Worm (Caenorhabditis elegans) whole organism, L3 larva: ENCODE results near the gene C05B5.1.

Experiments
- R02D3.7 ChIP-seq: fragments of 150-350 bp; optimal IDR thresholded peaks from 2 replicates; lab custom pipeline; 2014; ENCODE audit warnings: missing biosample characterization, missing genetic modification characterization
- ZK546.5 ChIP-seq: sonication (generic microtip); optimal IDR thresholded peaks from 2 replicates; lab custom pipeline; 2017; ENCODE audit warnings: missing biosample characterization, missing genetic modification characterization
- ama-1 ChIP-seq: fragments of 150-350 bp; optimal IDR thresholded peaks from 2 replicates; lab custom pipeline; 2018
- ceh-16 ChIP-seq: sonication (generic microtip); optimal IDR thresholded peaks from 2 replicates; lab custom pipeline; 2017; ENCODE audit warnings: missing biosample characterization, missing genetic modification characterization
- ceh-28 ChIP-seq: fragments of 150-350 bp; optimal IDR thresholded peaks from 2 replicates; lab custom pipeline; 2014; ENCODE audit warnings: missing biosample characterization, missing genetic modification reagents, missing genetic modification characterization
- ceh-82 ChIP-seq: fragments of 150-350 bp; optimal IDR thresholded peaks from 2 replicates; lab custom pipeline; 2014; ENCODE audit warnings: missing biosample characterization, missing genetic modification characterization
- ceh-9 ChIP-seq: sonication (generic microtip); optimal IDR thresholded peaks from 2 replicates; lab custom pipeline; 2018; ENCODE audit warnings: missing biosample characterization, missing genetic modification characterization
- daf-12 ChIP-seq: fragments of 150-350 bp; optimal IDR thresholded peaks from 2 replicates; lab custom pipeline; 2014; ENCODE audit warnings: missing biosample characterization, missing genetic modification reagents, missing genetic modification characterization
- egl-27 ChIP-seq: sonication (generic microtip); optimal IDR thresholded peaks from 4 replicates; lab custom pipeline; 2017; ENCODE audit warnings: missing biosample characterization, missing genetic modification reagents, missing genetic modification characterization
- egl-5 ChIP-seq: fragments of 150-350 bp; optimal IDR thresholded peaks from 2 replicates; lab custom pipeline; 2017; ENCODE audit warnings: missing biosample characterization, missing genetic modification reagents, missing genetic modification characterization, inconsistent platforms
- elt-1 ChIP-seq: fragments of 150-350 bp; optimal IDR thresholded peaks from 2 replicates; lab custom pipeline; 2014; ENCODE audit warnings: missing biosample characterization, missing genetic modification characterization
- elt-2 ChIP-seq: sonication (generic microtip); optimal IDR thresholded peaks from 2 replicates; lab custom pipeline; 2016; ENCODE audit warnings: missing genetic modification reagents, mild to moderate bottlenecking, missing genetic modification characterization, missing compliant biosample characterization
- elt-3 ChIP-seq, 3 experiments: fragments of 150-350 bp in 1 of 3; sonication (generic microtip) in 2 of 3; optimal IDR thresholded peaks; 2 replicates in 2 of 3; 4 replicates in 1 of 3; lab custom pipeline; 2014 to 2017; ENCODE audit warnings: missing biosample characterization in 3 of 3, missing genetic modification characterization in 3 of 3
- eor-1 ChIP-seq, 2 experiments: fragments of 150-350 bp; optimal IDR thresholded peaks; 2 replicates each; lab custom pipeline; 2014 to 2018; ENCODE audit warnings: missing biosample characterization in 2 of 2, missing genetic modification characterization in 2 of 2
- fkh-10 ChIP-seq: sonication (generic microtip); optimal IDR thresholded peaks from 2 replicates; lab custom pipeline; 2017; ENCODE audit warnings: missing biosample characterization, missing genetic modification reagents, missing genetic modification characterization
- fkh-2 ChIP-seq: fragments of 150-350 bp; optimal IDR thresholded peaks from 2 replicates; lab custom pipeline; 2014; ENCODE audit warnings: missing biosample characterization, missing genetic modification reagents, missing genetic modification characterization
- hmg-11 ChIP-seq: sonication (generic microtip); optimal IDR thresholded peaks from 2 replicates; lab custom pipeline; 2016; ENCODE audit warnings: missing genetic modification characterization, missing compliant biosample characterization
- jun-1 ChIP-seq: fragments of 150-350 bp; optimal IDR thresholded peaks from 2 replicates; lab custom pipeline; 2014; ENCODE audit warnings: missing biosample characterization, missing genetic modification reagents, missing genetic modification characterization
- lin-15B ChIP-seq: fragments of 150-350 bp; optimal IDR thresholded peaks from 2 replicates; lab custom pipeline; 2014; ENCODE audit warnings: missing biosample characterization, missing genetic modification characterization
- lin-39 ChIP-seq: fragments of 150-350 bp; optimal IDR thresholded peaks from 2 replicates; lab custom pipeline; 2018; ENCODE audit warnings: missing biosample characterization, missing genetic modification reagents, missing genetic modification characterization
- lsy-12 ChIP-seq: sonication (generic microtip); optimal IDR thresholded peaks from 2 replicates; lab custom pipeline; 2016; ENCODE audit warnings: mild to moderate bottlenecking, missing genetic modification characterization, missing compliant biosample characterization
- mdl-1 ChIP-seq: fragments of 150-350 bp; optimal IDR thresholded peaks from 2 replicates; lab custom pipeline; 2014; ENCODE audit warnings: missing biosample characterization, missing genetic modification characterization
- mml-1 ChIP-seq: fragments of 150-350 bp; sonication (generic microtip); optimal IDR thresholded peaks from 3 replicates; lab custom pipeline; 2014; ENCODE audit warnings: missing biosample characterization, missing genetic modification characterization
- nfya-1 ChIP-seq: sonication (generic microtip); optimal IDR thresholded peaks from 2 replicates; lab custom pipeline; 2017; ENCODE audit warnings: missing genetic modification characterization, mild to moderate bottlenecking, missing compliant biosample characterization, antibody characterized with exemption, moderate library complexity; ENCODE audit not compliant: insufficient read depth
- nhr-11 ChIP-seq: fragments of 150-350 bp; optimal IDR thresholded peaks from 2 replicates; lab custom pipeline; 2014; ENCODE audit warnings: missing biosample characterization, missing genetic modification characterization
- nhr-12 ChIP-seq: fragments of 150-350 bp; optimal IDR thresholded peaks from 2 replicates; lab custom pipeline; 2014; ENCODE audit warnings: missing biosample characterization, missing genetic modification characterization
- nhr-23 ChIP-seq: fragments of 150-350 bp; optimal IDR thresholded peaks from 2 replicates; lab custom pipeline; 2014; ENCODE audit warnings: missing biosample characterization, missing genetic modification reagents, missing genetic modification characterization
- nhr-25 ChIP-seq: sonication (generic microtip); optimal IDR thresholded peaks from 2 replicates; lab custom pipeline; 2017; ENCODE audit warnings: missing biosample characterization, missing genetic modification characterization
- nhr-28 ChIP-seq: fragments of 150-350 bp; optimal IDR thresholded peaks from 2 replicates; lab custom pipeline; 2014; ENCODE audit warnings: missing biosample characterization, missing genetic modification characterization
- nhr-43 ChIP-seq: sonication (generic microtip); optimal IDR thresholded peaks from 2 replicates; lab custom pipeline; 2016; ENCODE audit warnings: mild to moderate bottlenecking, missing genetic modification characterization, missing compliant biosample characterization; ENCODE audit not compliant: poor library complexity, severe bottlenecking
- nhr-67 ChIP-seq: fragments of 150-350 bp; optimal IDR thresholded peaks from 2 replicates; lab custom pipeline; 2014; ENCODE audit warnings: missing biosample characterization, missing genetic modification characterization
- nhr-76 ChIP-seq: fragments of 150-350 bp; sonication (generic microtip); optimal IDR thresholded peaks from 5 replicates; lab custom pipeline; 2014; ENCODE audit warnings: missing biosample characterization, missing genetic modification characterization
- nhr-77 ChIP-seq: fragments of 150-350 bp; optimal IDR thresholded peaks from 2 replicates; lab custom pipeline; 2014; ENCODE audit warnings: missing biosample characterization, missing genetic modification characterization
- pha-4 ChIP-seq: fragments of 150-350 bp; optimal IDR thresholded peaks from 2 replicates; lab custom pipeline; 2014; ENCODE audit warnings: missing biosample characterization, missing genetic modification reagents, missing genetic modification characterization
- pqm-1 ChIP-seq: fragments of 150-350 bp; optimal IDR thresholded peaks from 2 replicates; lab custom pipeline; 2017; ENCODE audit warnings: missing biosample characterization, missing genetic modification characterization, inconsistent platforms
- skn-1 ChIP-seq: fragments of 150-350 bp; optimal IDR thresholded peaks from 2 replicates; lab custom pipeline; 2014; ENCODE audit warnings: missing biosample characterization, missing genetic modification characterization
- snpc-4 ChIP-seq: fragments of 150-350 bp; optimal IDR thresholded peaks from 2 replicates; lab custom pipeline; 2014; ENCODE audit warnings: missing biosample characterization, missing genetic modification characterization
- tbx-2 ChIP-seq: sonication (generic microtip); optimal IDR thresholded peaks from 2 replicates; lab custom pipeline; 2016; ENCODE audit warnings: mild to moderate bottlenecking, missing genetic modification characterization, missing compliant biosample characterization
- ztf-11 ChIP-seq: fragments of 150-350 bp; optimal IDR thresholded peaks from 2 replicates; lab custom pipeline; 2014; ENCODE audit warnings: missing biosample characterization, missing genetic modification characterization
- ztf-4 ChIP-seq: fragments of 150-350 bp; optimal IDR thresholded peaks from 2 replicates; lab custom pipeline; 2014; ENCODE audit warnings: missing biosample characterization, missing genetic modification characterization

The C05B5.1 gene

ce11 chrIII:10016413-10017051 is 28.3 kb upstream of the C05B5.1 start, which contains the start of gene rgs-1:
TSS of gene rgs-1 (minus strand) at chrIII:10016558.
- TF ChIP-seq eor-1 (tag; optimal IDR thresholded peaks at IDR 0.05; lab: Kevin White, UChicago), result no peak
- peak; percentile 77 for TF ChIP-seq nfya-1 (tag; lab: Kevin White, UChicago)
- peak; percentile 21 for TF ChIP-seq skn-1 (tag; lab: Kevin White, UChicago)
- peak; percentile 79 for TF ChIP-seq hmg-11 (tag; lab: Kevin White, UChicago)
- TF ChIP-seq lin-39 (tag; lab: Kevin White, UChicago), result no peak
- no peak for TF ChIP-seq ZK546.5
- TF ChIP-seq pha-4 (tag; lab: Kevin White, UChicago), result peak; percentile 5
- peak; percentile 25 for TF ChIP-seq snpc-4 (tag; lab: Kevin White, UChicago)
- peak; percentile 28 for TF ChIP-seq lin-15B (tag; lab: Kevin White, UChicago)
- TF ChIP-seq fkh-2 (tag; lab: Kevin White, UChicago), result no peak
- TF ChIP-seq fkh-10, result peak; percentile 86
- TF ChIP-seq, all 47 proteins: peak for 7

DNA sequence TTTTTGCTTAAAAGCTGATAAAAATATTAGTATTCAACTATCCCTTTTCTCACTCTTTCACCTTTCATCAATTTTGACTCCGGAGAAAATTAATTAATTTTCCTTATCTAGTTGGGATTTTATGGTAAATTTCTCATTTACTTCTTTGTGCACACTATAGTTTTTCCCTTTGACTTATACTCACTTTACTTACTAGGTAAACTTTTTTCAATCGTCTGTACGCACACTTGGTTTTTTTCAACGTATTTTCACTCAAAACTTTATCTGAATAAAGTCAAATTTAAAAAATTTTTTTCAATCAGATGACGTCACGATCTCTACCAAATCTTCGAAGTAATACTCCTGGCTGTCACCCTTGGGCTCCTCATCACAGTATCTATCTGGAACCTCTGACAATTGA is 23.9 kb upstream of the C05B5.1 start, which contains the start of gene C05B5.16:
Gene C05B5.16, plus strand, starts transcription at position 301 of the 400 bp plus-strand sequence.
- TF ChIP-seq tbx-2, result no peak
- no peak for TF ChIP-seq nhr-12
- TF ChIP-seq nhr-25 (tag; lab: Kevin White, UChicago), result no peak
- no peak for TF ChIP-seq egl-5 (tag; lab: Kevin White, UChicago)

ce11 chrIII:10010117-10010516 is 21.9 kb upstream of the C05B5.1 start, which contains the start of gene fbxa-155:
TSS of gene fbxa-155 (minus strand) at chrIII:10010217.
- TF ChIP-seq pha-4 (tag; lab: Kevin White, UChicago) (no peak), elt-3 (tag; optimal IDR thresholded peaks at IDR 0.05; lab: Kevin White, UChicago) (no peak), ZK546.5 (no peak), nfya-1 (tag; lab: Kevin White, UChicago) (no peak), egl-27 (tag; lab: Kevin White, UChicago) (no peak), nhr-43 (tag; lab: Kevin White, UChicago) (no peak), jun-1 (tag; lab: Kevin White, UChicago) (no peak), egl-5 (tag; lab: Kevin White, UChicago) (no peak), nhr-23 (tag; lab: Kevin White, UChicago) (no peak), fkh-2 (tag; lab: Kevin White, UChicago) (no peak), snpc-4 (tag; lab: Kevin White, UChicago) (no peak), nhr-67 (no peak), hmg-11 (tag; lab: Kevin White, UChicago) (no peak), nhr-77 (tag; lab: Kevin White, UChicago) (no peak), eor-1 (tag; optimal IDR thresholded peaks at IDR 0.05; lab: Kevin White, UChicago) (no peak)
- TF ChIP-seq, all 47 proteins: peak for 0

DNA sequence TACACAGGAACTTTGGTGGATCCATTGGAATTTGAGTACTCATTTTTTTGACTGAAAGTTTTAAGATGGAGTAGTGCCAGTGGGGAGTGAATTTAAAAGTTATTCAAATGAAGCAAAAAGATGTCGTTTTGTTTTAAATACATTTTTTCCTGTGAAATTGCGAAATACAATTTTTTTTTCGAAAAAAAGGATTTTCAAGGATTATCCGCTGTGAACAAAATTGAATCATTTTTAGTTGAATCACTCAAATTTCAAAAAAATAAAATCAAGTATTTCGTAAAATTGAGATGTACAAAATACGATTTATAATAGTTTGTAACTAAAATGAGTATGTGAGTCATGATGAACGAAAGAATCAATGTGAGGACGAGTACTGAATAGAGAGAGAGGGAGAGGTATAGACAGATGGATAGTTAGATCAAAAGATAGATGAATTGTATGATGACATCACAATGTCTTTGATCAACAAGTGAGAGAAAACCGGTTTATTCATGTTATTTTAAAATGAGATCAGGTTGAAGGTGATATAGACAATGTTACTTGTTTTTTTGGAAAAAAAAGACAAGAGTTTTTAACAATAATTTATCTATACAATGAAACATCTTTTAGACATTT is 18.6 kb upstream of the C05B5.1 start, which contains the start of gene C05B5.8:
Gene C05B5.8, minus strand, starts transcription at position 51 of the 615 bp plus-strand sequence.
- TF ChIP-seq elt-1 (tag; lab: Kevin White, UChicago) (peak; percentile 83), nhr-23 (tag; lab: Kevin White, UChicago) (peak; percentile 73), R02D3.7 (tag; lab: Kevin White, UChicago) (no peak), mml-1 (tag; lab: Kevin White, UChicago) (no peak), jun-1 (tag; lab: Kevin White, UChicago) (no peak), egl-5 (tag; lab: Kevin White, UChicago) (no peak), ceh-82 (no peak), ZK546.5 (no peak), ceh-9 (tag; lab: Kevin White, UChicago) (no peak), ceh-28 (tag; lab: Kevin White, UChicago) (peak; percentile 34), elt-2 (tag; lab: Kevin White, UChicago) (no peak), lin-15B (tag; lab: Kevin White, UChicago) (no peak), fkh-2 (tag; lab: Kevin White, UChicago) (no peak), ztf-11 (tag; lab: Kevin White, UChicago) (no peak), nhr-28 (no peak), pqm-1 (tag; lab: Kevin White, UChicago) (no peak), tbx-2 (no peak), ama-1 (lab: Kevin White, UChicago) (no peak), ztf-4 (no peak), nhr-11 (no peak), elt-3 (tag; optimal IDR thresholded peaks at IDR 0.05; lab: Kevin White, UChicago) (no peak), daf-12 (tag; lab: Kevin White, UChicago) (no peak), ceh-16 (tag; lab: Kevin White, UChicago) (no peak), snpc-4 (tag; lab: Kevin White, UChicago) (no peak), fkh-10 (no peak), nhr-67 (no peak), eor-1 (tag; optimal IDR thresholded peaks at IDR 0.05; lab: Kevin White, UChicago) (no peak), nhr-25 (tag; lab: Kevin White, UChicago) (peak; percentile 91), pha-4 (tag; lab: Kevin White, UChicago) (no peak), nhr-76 (tag; lab: Kevin White, UChicago) (no peak), lsy-12 (tag; lab: Kevin White, UChicago) (no peak), mdl-1 (tag; lab: Kevin White, UChicago) (no peak), nhr-77 (tag; lab: Kevin White, UChicago) (no peak)
- TF ChIP-seq, all 47 proteins: peak for 4
